Worm (Caenorhabditis elegans) whole organism, L4 larva: ENCODE data around the gene B0244.4.

Experiments
- D1046.2 ChIP-seq: fragments of 200-800 bp; sonication (Bioruptor generic); IDR thresholded peaks from 2 replicates; pipeline ENCODE4 v1.3.6; 2022; ENCODE audit warnings: missing genetic modification characterization, missing compliant biosample characterization
- F37D6.2 ChIP-seq: sonication (generic microtip); optimal IDR thresholded peaks from 2 replicates; lab custom pipeline; 2016; ENCODE audit warnings: mild to moderate bottlenecking, missing genetic modification characterization, missing compliant biosample characterization
- F44E2.7 ChIP-seq: fragments of 200-800 bp; sonication (Bioruptor generic); IDR thresholded peaks from 2 replicates; pipeline ENCODE4 v2.1.2; 2022; ENCODE audit warnings: missing genetic modification characterization, missing compliant biosample characterization
- F49E8.2 ChIP-seq: sonication (generic microtip); optimal IDR thresholded peaks from 2 replicates; lab custom pipeline; 2016; ENCODE audit warnings: missing compliant biosample characterization, mild to moderate bottlenecking, missing genetic modification characterization, borderline replicate concordance
- T20F7.1 ChIP-seq: fragments of 200-800 bp; sonication (Bioruptor generic); optimal IDR thresholded peaks from 2 replicates; lab custom pipeline; 2018; ENCODE audit warnings: mild to moderate bottlenecking, missing genetic modification characterization, missing compliant biosample characterization
- ZK546.5 ChIP-seq, 2 experiments: sonication (generic microtip); optimal IDR thresholded peaks; 2 replicates each; lab custom pipeline; 2017; ENCODE audit warnings: missing biosample characterization in 2 of 2, missing genetic modification characterization in 2 of 2
- aha-1 ChIP-seq: fragments of 150-350 bp; peaks from one replicate; lab custom pipeline; 2014; ENCODE audit warnings: missing biosample characterization, missing genetic modification characterization
- aly-2 ChIP-seq: sonication (generic microtip); optimal IDR thresholded peaks from 2 replicates; lab custom pipeline; 2018; ENCODE audit warnings: missing biosample characterization, missing genetic modification characterization
- attf-4 ChIP-seq: sonication (generic microtip); optimal IDR thresholded peaks from 3 replicates; lab custom pipeline; 2017; ENCODE audit warnings: missing biosample characterization, missing genetic modification characterization
- ceh-32 ChIP-seq: sonication (generic microtip); optimal IDR thresholded peaks from 2 replicates; lab custom pipeline; 2016; ENCODE audit warnings: mild to moderate bottlenecking, missing genetic modification characterization, missing compliant biosample characterization; ENCODE audit not compliant: poor library complexity
- ceh-82 ChIP-seq: sonication (generic microtip); optimal IDR thresholded peaks from 2 replicates; lab custom pipeline; 2017; ENCODE audit warnings: missing biosample characterization, missing genetic modification characterization
- cey-2 ChIP-seq: sonication (generic microtip); optimal IDR thresholded peaks from 3 replicates; lab custom pipeline; 2017; ENCODE audit warnings: missing genetic modification characterization, mild to moderate bottlenecking, missing compliant biosample characterization, antibody characterized with exemption, borderline replicate concordance; ENCODE audit not compliant: insufficient read depth
- daf-16 ChIP-seq, 3 experiments: sonication (generic microtip); optimal IDR thresholded peaks; 2 replicates each; lab custom pipeline; 2016 to 2017; ENCODE audit warnings: missing genetic modification characterization in 3 of 3, missing genetic modification reagents in 3 of 3, mild to moderate bottlenecking in 2 of 3, missing compliant biosample characterization in 2 of 3, missing biosample characterization in 1 of 3, moderate library complexity in 1 of 3
- duxl-1 ChIP-seq: sonication (generic microtip); optimal IDR thresholded peaks from 2 replicates; lab custom pipeline; 2016; ENCODE audit warnings: mild to moderate bottlenecking, missing genetic modification characterization, moderate library complexity, missing compliant biosample characterization; ENCODE audit not compliant: poor library complexity
- lin-1 ChIP-seq: fragments of 200-800 bp; sonication (Bioruptor generic); IDR thresholded peaks from 2 replicates; pipeline ENCODE4 v1.3.6; 2022; ENCODE audit warnings: missing genetic modification reagents, missing genetic modification characterization, missing compliant biosample characterization
- lin-15B ChIP-seq: fragments of 150-350 bp; sonication (generic microtip); optimal IDR thresholded peaks from 3 replicates; lab custom pipeline; 2014; ENCODE audit warnings: missing biosample characterization, missing genetic modification characterization
- lin-39 ChIP-seq: fragments of 150-350 bp; optimal IDR thresholded peaks from 2 replicates; lab custom pipeline; 2014; ENCODE audit warnings: missing biosample characterization, missing genetic modification reagents, missing genetic modification characterization
- madf-9 ChIP-seq: fragments of 200-800 bp; sonication (Bioruptor generic); conservative IDR thresholded peaks from 2 replicates; pipeline ENCODE4 v1.3.6; 2022; ENCODE audit warnings: missing genetic modification reagents, missing genetic modification characterization, missing compliant biosample characterization
- mxl-2 ChIP-seq: fragments of 200-800 bp; sonication (Bioruptor generic); conservative IDR thresholded peaks from 2 replicates; pipeline ENCODE4 v1.3.6; 2022; ENCODE audit warnings: missing genetic modification reagents, missing genetic modification characterization, missing compliant biosample characterization
- mxl-3 ChIP-seq: fragments of 200-800 bp; sonication (Bioruptor generic); optimal IDR thresholded peaks from 2 replicates; lab custom pipeline; 2018; ENCODE audit warnings: mild to moderate bottlenecking, missing genetic modification characterization, missing compliant biosample characterization
- nhr-6 ChIP-seq: fragments of 150-350 bp; optimal IDR thresholded peaks from 2 replicates; lab custom pipeline; 2014; ENCODE audit warnings: missing biosample characterization, missing genetic modification characterization
- nhr-76 ChIP-seq: fragments of 150-350 bp; optimal IDR thresholded peaks from 2 replicates; lab custom pipeline; 2014; ENCODE audit warnings: missing biosample characterization, missing genetic modification characterization
- pha-4 ChIP-seq, 2 experiments: fragments of 150-350 bp in 1 of 2; fragments of 200-800 bp in 1 of 2; sonication (Bioruptor generic) in 1 of 2; IDR thresholded peaks in 1 of 2; optimal IDR thresholded peaks in 1 of 2; 2 replicates each; pipeline versions ENCODE4 v1.3.6 to Lab custom; 2014 to 2022; ENCODE audit warnings: missing genetic modification characterization in 2 of 2, missing genetic modification reagents in 2 of 2, missing biosample characterization in 1 of 2, missing compliant biosample characterization in 1 of 2
- php-3 ChIP-seq: fragments of 200-800 bp; sonication (Bioruptor generic); IDR thresholded peaks from 2 replicates; pipeline ENCODE4 v1.3.6; 2022; ENCODE audit warnings: missing genetic modification reagents, missing genetic modification characterization, missing compliant biosample characterization
- saeg-2 ChIP-seq: fragments of 200-800 bp; sonication (Bioruptor generic); IDR thresholded peaks from 2 replicates; pipeline ENCODE4 v1.3.6; 2022; ENCODE audit warnings: missing genetic modification reagents, missing genetic modification characterization, missing compliant biosample characterization
- sdz-12 ChIP-seq: fragments of 200-800 bp; sonication (Bioruptor generic); optimal IDR thresholded peaks from 2 replicates; lab custom pipeline; 2018; ENCODE audit warnings: mild to moderate bottlenecking, missing genetic modification characterization, missing compliant biosample characterization
- set-16 ChIP-seq: fragments of 200-800 bp; sonication (Bioruptor generic); IDR thresholded peaks from 2 replicates; pipeline ENCODE4 v1.3.6; 2022; ENCODE audit warnings: missing genetic modification reagents, missing genetic modification characterization, missing compliant biosample characterization
- snpc-1.2 ChIP-seq: fragments of 200-800 bp; sonication (Bioruptor generic); IDR thresholded peaks from 2 replicates; pipeline ENCODE4 v1.3.6; 2022; ENCODE audit warnings: missing genetic modification reagents, missing genetic modification characterization, missing compliant biosample characterization
- spr-1 ChIP-seq: sonication (generic microtip); optimal IDR thresholded peaks from 2 replicates; lab custom pipeline; 2016; ENCODE audit warnings: mild to moderate bottlenecking, missing genetic modification characterization, missing compliant biosample characterization
- spr-3 ChIP-seq: fragments of 200-800 bp; sonication (Bioruptor generic); optimal IDR thresholded peaks from 2 replicates; lab custom pipeline; 2018; ENCODE audit warnings: mild to moderate bottlenecking, missing genetic modification characterization, missing compliant biosample characterization
- tag-97 ChIP-seq: fragments of 200-800 bp; sonication (Bioruptor generic); IDR thresholded peaks from 2 replicates; pipeline ENCODE4 v1.3.6; 2022; ENCODE audit warnings: missing genetic modification characterization, missing compliant biosample characterization
- tra-1 ChIP-seq: fragments of 200-800 bp; sonication (Bioruptor generic); IDR thresholded peaks from 2 replicates; pipeline ENCODE4 v1.3.6; 2022; ENCODE audit warnings: missing genetic modification reagents, missing genetic modification characterization, missing compliant biosample characterization
- unc-62 ChIP-seq, 3 experiments: fragments of 150-350 bp in 1 of 3; sonication (generic microtip); optimal IDR thresholded peaks in 2 of 3; peaks in 1 of 3; 1 replicate in 1 of 3; 2 replicates in 2 of 3; lab custom pipeline; 2014 to 2017; ENCODE audit warnings: missing biosample characterization in 3 of 3, missing genetic modification characterization in 3 of 3, missing genetic modification reagents in 3 of 3, missing genotype in 1 of 3
- vab-7 ChIP-seq: fragments of 200-800 bp; sonication (Bioruptor generic); IDR thresholded peaks from 2 replicates; pipeline ENCODE4 v1.3.6; 2022; ENCODE audit warnings: missing genetic modification reagents, missing genetic modification characterization, missing compliant biosample characterization

The B0244.4 gene

ce11 chrIII:5710676-5711075 lies 36.6 kb upstream of the B0244.4 start (continued):
- TF ChIP-seq sdz-12 (GFP tag; lab: Kevin White, UChicago) (no peak), F44E2.7 (GFP tag; lab: Robert Waterston, UW) (no peak), spr-3 (GFP tag; lab: Kevin White, UChicago) (no peak), mxl-3 (peak; percentile 95), nhr-6 (no peak), vab-7 (GFP tag; lab: Robert Waterston, UW) (no peak), spr-1 (peak; percentile 45), tra-1 (GFP tag; lab: Robert Waterston, UW) (no peak), lin-1 (GFP tag; lab: Robert Waterston, UW) (no peak), ceh-82 (tag; lab: Kevin White, UChicago) (no peak), lin-15B (tag; lab: Kevin White, UChicago) (no peak), duxl-1 (tag; lab: Kevin White, UChicago) (no peak), aly-2 (tag; lab: Kevin White, UChicago) (no peak), tag-97 (no peak), cey-2 (tag; lab: Kevin White, UChicago) (no peak), lin-39 (tag; lab: Kevin White, UChicago) (no peak), ZK546.5 (tag; optimal IDR thresholded peaks at IDR 0.05; lab: Kevin White, UChicago) (no peak), saeg-2 (no peak), ceh-32 (tag; lab: Kevin White, UChicago) (no peak)

ce11 chrIII:5711242-5711641 lies 36.0 kb upstream of the B0244.4 start, which contains the start of gene rbm-26:
TSS of gene rbm-26 (plus strand) at chrIII:5711542.
- TF ChIP-seq php-3 (GFP tag; lab: Robert Waterston, UW) (no peak), madf-9 (no peak), nhr-76 (tag; lab: Kevin White, UChicago) (no peak), daf-16 (GFP tag; optimal IDR thresholded peaks at IDR 0.05; lab: Kevin White, UChicago) (no peak), daf-16 (tag; optimal IDR thresholded peaks at IDR 0.05; lab: Kevin White, UChicago) (peak; percentile 6)

ce11 chrIII:5711881-5712643 lies 35.2 kb upstream of the B0244.4 start:
- TF ChIP-seq ceh-82 (tag; lab: Kevin White, UChicago) (no peak), unc-62 (GFP tag; optimal IDR thresholded peaks at IDR 0.05 in 1 of 2; lab: Kevin White, UChicago) (peak in 1 of 2 experiments; percentile 32), unc-62 (tag; optimal IDR thresholded peaks at IDR 0.05; lab: Kevin White, UChicago) (no peak), D1046.2 (GFP tag; lab: Robert Waterston, UW) (0 out of 2 replicates have a peak, but pooled peaks have one; percentile 25), F49E8.2 (tag; lab: Kevin White, UChicago) (no peak), set-16 (GFP tag; lab: Robert Waterston, UW) (peak; percentile 65), pha-4 (GFP tag; IDR thresholded peaks at IDR 0.05; lab: Robert Waterston, UW) (no peak), pha-4 (tag; optimal IDR thresholded peaks at IDR 0.05; lab: Kevin White, UChicago) (no peak), aha-1 (tag; lab: Kevin White, UChicago) (peak; percentile 93), F37D6.2 (tag; lab: Kevin White, UChicago) (no peak), snpc-1.2 (GFP tag; lab: Robert Waterston, UW) (no peak), mxl-2 (GFP tag; lab: Robert Waterston, UW) (no peak), attf-4 (tag; lab: Kevin White, UChicago) (no peak), spr-1 (no peak), T20F7.1 (GFP tag; lab: Kevin White, UChicago) (no peak)
